Fruit fly (Drosophila melanogaster) whole organism, embryonic: ENCODE data around the gene vnd.

Experiments used
- Adf1 ChIP-seq: fragments of 200-800 bp; sonication (Bioruptor generic); IDR thresholded peaks from 2 replicates; pipeline ENCODE4 v1.3.6; 2022; ENCODE audit warnings: missing biosample characterization, missing genetic modification characterization
- Atf6 ChIP-seq: fragments of 200-800 bp; sonication (Bioruptor generic); IDR thresholded peaks from 2 replicates; pipeline ENCODE4 v1.3.6; 2022; ENCODE audit warnings: missing biosample characterization, missing genetic modification characterization
- Bteb2 ChIP-seq: fragments of 200-800 bp; sonication (Bioruptor generic); optimal IDR thresholded peaks from 2 replicates; lab custom pipeline; 2016; ENCODE audit warnings: missing biosample characterization, missing genetic modification characterization
- CG10267 ChIP-seq: fragments of 200-800 bp; sonication (Bioruptor generic); optimal IDR thresholded peaks from 2 replicates; lab custom pipeline; 2018; ENCODE audit warnings: missing biosample characterization, mild to moderate bottlenecking, missing genetic modification characterization, moderate library complexity
- CG10565 ChIP-seq: fragments of 200-800 bp; sonication (Bioruptor generic); optimal IDR thresholded peaks from 3 replicates; lab custom pipeline; 2016; ENCODE audit warnings: missing biosample characterization, mild to moderate bottlenecking, missing genetic modification characterization
- CG11504 ChIP-seq: fragments of 200-800 bp; sonication (Bioruptor generic); optimal IDR thresholded peaks from 3 replicates; lab custom pipeline; 2019; ENCODE audit warnings: missing biosample characterization, mild to moderate bottlenecking, missing genetic modification characterization, moderate library complexity
- CG11560 ChIP-seq: fragments of 200-800 bp; sonication (Bioruptor generic); IDR thresholded peaks from 3 replicates; pipeline ENCODE4 v1.3.6; 2022; ENCODE audit warnings: missing biosample characterization, missing genetic modification characterization
- CG12071 ChIP-seq: fragments of 200-800 bp; sonication (Bioruptor generic); optimal IDR thresholded peaks from 3 replicates; lab custom pipeline; 2018; ENCODE audit warnings: missing biosample characterization, mild to moderate bottlenecking, missing genetic modification characterization
- CG12155 ChIP-seq: fragments of 200-800 bp; sonication (Bioruptor generic); optimal IDR thresholded peaks from 3 replicates; lab custom pipeline; 2016; ENCODE audit warnings: missing biosample characterization, missing genetic modification characterization
- CG13894 ChIP-seq: fragments of 200-800 bp; sonication (Bioruptor generic); optimal IDR thresholded peaks from 3 replicates; lab custom pipeline; 2018; ENCODE audit warnings: missing biosample characterization, mild to moderate bottlenecking, missing genetic modification characterization, moderate library complexity
- CG15696 ChIP-seq: fragments of 200-800 bp; sonication (Bioruptor generic); optimal IDR thresholded peaks from 2 replicates; lab custom pipeline; 2019; ENCODE audit warnings: missing biosample characterization, mild to moderate bottlenecking, missing genetic modification characterization, moderate library complexity
- CG16815 ChIP-seq: fragments of 200-800 bp; sonication (Bioruptor generic); optimal IDR thresholded peaks from 3 replicates; lab custom pipeline; 2017; ENCODE audit warnings: missing biosample characterization, mild to moderate bottlenecking, missing genetic modification characterization
- CG17361 ChIP-seq: fragments of 200-800 bp; sonication (Bioruptor generic); IDR thresholded peaks from 3 replicates; pipeline ENCODE4 v1.3.6; 2022; ENCODE audit warnings: missing biosample characterization, missing genetic modification characterization
- CG30020 ChIP-seq: fragments of 200-800 bp; optimal IDR thresholded peaks from 2 replicates; lab custom pipeline; 2019; ENCODE audit warnings: missing biosample characterization, mild to moderate bottlenecking, missing genetic modification characterization, moderate library complexity
- CG30431 ChIP-seq: fragments of 200-800 bp; sonication (Bioruptor generic); optimal IDR thresholded peaks from 2 replicates; lab custom pipeline; 2017; ENCODE audit warnings: missing biosample characterization, missing genetic modification characterization
- CG3281 ChIP-seq: fragments of 200-800 bp; sonication (Bioruptor generic); optimal IDR thresholded peaks from 3 replicates; lab custom pipeline; 2017; ENCODE audit warnings: missing biosample characterization, mild to moderate bottlenecking, missing genetic modification characterization
- CG33213 ChIP-seq: fragments of 200-800 bp; sonication (Bioruptor generic); optimal IDR thresholded peaks from 3 replicates; lab custom pipeline; 2016; ENCODE audit warnings: missing biosample characterization, missing genetic modification characterization
- CG34376 ChIP-seq: fragments of 200-800 bp; sonication (Bioruptor generic); optimal IDR thresholded peaks from 2 replicates; lab custom pipeline; 2018; ENCODE audit warnings: missing biosample characterization, mild to moderate bottlenecking, missing genetic modification characterization
- CG4360 ChIP-seq: fragments of 200-800 bp; sonication (Bioruptor generic); IDR thresholded peaks from 2 replicates; pipeline ENCODE4 v1.3.6; 2022; ENCODE audit warnings: missing biosample characterization, missing genetic modification characterization
- CG7556 ChIP-seq: fragments of 200-800 bp; sonication (Bioruptor generic); optimal IDR thresholded peaks from 2 replicates; lab custom pipeline; 2017; ENCODE audit warnings: missing biosample characterization, mild to moderate bottlenecking, missing genetic modification characterization
- CG7928 ChIP-seq: fragments of 200-800 bp; sonication (Bioruptor generic); optimal IDR thresholded peaks from 2 replicates; lab custom pipeline; 2017; ENCODE audit warnings: missing biosample characterization, mild to moderate bottlenecking, missing genetic modification characterization
- CG8089 ChIP-seq: fragments of 200-800 bp; sonication (Bioruptor generic); optimal IDR thresholded peaks from 3 replicates; lab custom pipeline; 2016; ENCODE audit warnings: missing biosample characterization, missing genetic modification characterization
- CG8478 ChIP-seq: fragments of >200 bp; optimal IDR thresholded peaks from 2 replicates; lab custom pipeline; 2018
- CG8944 ChIP-seq: fragments of 200-800 bp; sonication (Bioruptor generic); optimal IDR thresholded peaks from 3 replicates; lab custom pipeline; 2016; ENCODE audit warnings: missing biosample characterization, missing genetic modification characterization
- CoRest ChIP-seq: fragments of 200-800 bp; sonication (Bioruptor generic); optimal IDR thresholded peaks from 3 replicates; lab custom pipeline; 2018; ENCODE audit warnings: missing biosample characterization, mild to moderate bottlenecking, missing genetic modification characterization, moderate library complexity
- Dip2 ChIP-seq: fragments of 200-800 bp; sonication (Bioruptor generic); IDR thresholded peaks from 2 replicates; pipeline ENCODE4 v1.3.6; 2022; ENCODE audit warnings: missing biosample characterization, missing genetic modification characterization
- Eip74EF ChIP-seq, 2 experiments: fragments of 200-800 bp in 1 of 2; fragments of >200 bp in 1 of 2; sonication (Bioruptor generic) in 1 of 2; optimal IDR thresholded peaks; 2 replicates each; lab custom pipeline; 2017 to 2019; ENCODE audit warnings: missing biosample characterization in 2 of 2, missing genetic modification characterization in 2 of 2, mild to moderate bottlenecking in 1 of 2, moderate library complexity in 1 of 2
- H15 ChIP-seq: fragments of 200-800 bp; sonication (Bioruptor generic); IDR thresholded peaks from 3 replicates; pipeline ENCODE4 v1.3.6; 2022; ENCODE audit warnings: missing biosample characterization, missing genetic modification characterization
- H2.0 ChIP-seq: fragments of 200-800 bp; sonication (Bioruptor generic); IDR thresholded peaks from 2 replicates; pipeline ENCODE4 v1.3.6; 2022; ENCODE audit warnings: missing biosample characterization, missing genetic modification characterization
- HLH3B ChIP-seq: fragments of 200-800 bp; sonication (Bioruptor generic); IDR thresholded peaks from 2 replicates; pipeline ENCODE4 v1.3.6; 2022; ENCODE audit warnings: missing biosample characterization, missing genetic modification characterization
- HmgD ChIP-seq: fragments of 200-800 bp; sonication (Bioruptor generic); optimal IDR thresholded peaks from 3 replicates; lab custom pipeline; 2016; ENCODE audit warnings: missing biosample characterization, missing genetic modification characterization
- Lhr ChIP-seq: fragments of 200-800 bp; sonication (Bioruptor generic); optimal IDR thresholded peaks from 3 replicates; lab custom pipeline; 2017; ENCODE audit warnings: mild to moderate bottlenecking, missing biosample characterization, missing genetic modification reagents, missing genetic modification characterization
- MBD-R2 ChIP-seq: fragments of 200-800 bp; sonication (Bioruptor generic); IDR thresholded peaks from 2 replicates; pipeline ENCODE4 v1.3.6; 2022; ENCODE audit warnings: missing biosample characterization, missing genetic modification characterization
- Mrtf ChIP-seq: fragments of 200-800 bp; sonication (Bioruptor generic); IDR thresholded peaks from 3 replicates; pipeline ENCODE4 v1.3.6; 2022; ENCODE audit warnings: missing biosample characterization, missing genetic modification characterization
- Sox100B ChIP-seq: fragments of 200-800 bp; sonication (Bioruptor generic); optimal IDR thresholded peaks from 3 replicates; lab custom pipeline; 2018; ENCODE audit warnings: missing biosample characterization, mild to moderate bottlenecking, missing genetic modification characterization
- YL-1 ChIP-seq: fragments of 200-800 bp; sonication (Bioruptor generic); optimal IDR thresholded peaks from 3 replicates; lab custom pipeline; 2017; ENCODE audit warnings: missing biosample characterization, mild to moderate bottlenecking, missing genetic modification characterization
- ab ChIP-seq: fragments of 200-800 bp; sonication (Bioruptor generic); optimal IDR thresholded peaks from 2 replicates; lab custom pipeline; 2016; ENCODE audit warnings: missing biosample characterization, missing genetic modification characterization
- abd-A ChIP-seq: fragments of 200-800 bp; sonication (Bioruptor generic); optimal IDR thresholded peaks from 3 replicates; lab custom pipeline; 2019; ENCODE audit warnings: missing biosample characterization, mild to moderate bottlenecking, missing genetic modification characterization, moderate library complexity
- al ChIP-seq: fragments of 200-800 bp; sonication (Bioruptor generic); IDR thresholded peaks from 2 replicates; pipeline ENCODE4 v1.3.6; 2022; ENCODE audit warnings: missing biosample characterization, missing genetic modification characterization
- chinmo ChIP-seq: fragments of 200-800 bp; sonication (Bioruptor generic); IDR thresholded peaks from 4 replicates; pipeline ENCODE4 v1.3.6; 2022; ENCODE audit warnings: missing biosample characterization, missing genetic modification characterization; ENCODE audit not compliant: partially characterized antibody
- crol ChIP-seq: fragments of 200-800 bp; sonication (Bioruptor generic); IDR thresholded peaks from 2 replicates; pipeline ENCODE4 v1.3.6; 2022; ENCODE audit warnings: missing biosample characterization, missing genetic modification characterization
- cwo ChIP-seq: fragments of 200-800 bp; sonication (Bioruptor generic); optimal IDR thresholded peaks from 3 replicates; lab custom pipeline; 2017; ENCODE audit warnings: missing biosample characterization, missing genetic modification characterization, mild to moderate bottlenecking, moderate library complexity, missing genetic modification reagents
- gem ChIP-seq: fragments of 200-800 bp; sonication (Bioruptor generic); optimal IDR thresholded peaks from 2 replicates; lab custom pipeline; 2019; ENCODE audit warnings: missing biosample characterization, mild to moderate bottlenecking, missing genetic modification characterization, moderate library complexity
- hbn ChIP-seq: fragments of 200-800 bp; sonication (Bioruptor generic); IDR thresholded peaks from 2 replicates; pipeline ENCODE4 v1.3.6; 2022; ENCODE audit warnings: missing biosample characterization, missing genetic modification characterization; ENCODE audit not compliant: partially characterized antibody
- kni ChIP-seq: fragments of 200-800 bp; sonication (Bioruptor generic); optimal IDR thresholded peaks from 3 replicates; lab custom pipeline; 2017; ENCODE audit warnings: mild to moderate bottlenecking, missing biosample characterization, missing genetic modification reagents, missing genetic modification characterization
- pan ChIP-seq, 4 experiments: fragments of >200 bp in 3 of 4; fragments of 200-800 bp in 1 of 4; sonication (Bioruptor generic) in 1 of 4; optimal IDR thresholded peaks in 3 of 4; IDR thresholded peaks in 1 of 4; 2 replicates each; pipeline versions ENCODE4 v1.3.6 to Lab custom; 2017 to 2022; ENCODE audit warnings: missing biosample characterization in 2 of 4, missing genetic modification characterization in 2 of 4, mixed read lengths in 1 of 4
- pros ChIP-seq: fragments of 200-800 bp; sonication (Bioruptor generic); optimal IDR thresholded peaks from 3 replicates; lab custom pipeline; 2019; ENCODE audit warnings: missing biosample characterization, mild to moderate bottlenecking, missing genetic modification characterization, moderate library complexity
- rib ChIP-seq: fragments of 200-800 bp; sonication (Bioruptor generic); IDR thresholded peaks from 2 replicates; pipeline ENCODE4 v1.3.6; 2022; ENCODE audit warnings: missing biosample characterization, missing genetic modification characterization
- seq ChIP-seq: fragments of 200-800 bp; sonication (Bioruptor generic); IDR thresholded peaks from 2 replicates; pipeline ENCODE4 v1.3.6; 2022; ENCODE audit warnings: missing biosample characterization, missing genetic modification characterization
- shn ChIP-seq: fragments of 200-800 bp; sonication (Bioruptor generic); optimal IDR thresholded peaks from 3 replicates; lab custom pipeline; 2016; ENCODE audit warnings: missing biosample characterization, missing genetic modification characterization
- so ChIP-seq: fragments of 200-800 bp; sonication (Bioruptor generic); IDR thresholded peaks from 3 replicates; pipeline ENCODE4 v1.3.6; 2022; ENCODE audit warnings: missing biosample characterization, missing genetic modification characterization

Gene vnd

dm6 chrX:617477-617795 lies 35.5 kb downstream of the vnd start (continued):
- TF ChIP-seq CG16815, result no peak
- peak; percentile 41; the same call in 1 of the 3 replicates for TF ChIP-seq CG11560 (tag; lab: Robert Waterston, UW)
- TF ChIP-seq CG30020 (tag; lab: Kevin White, UChicago), result no peak
- TF ChIP-seq CG12155, result no peak
- peak; percentile 95 for TF ChIP-seq CG10267 (tag; lab: Kevin White, UChicago)
- TF ChIP-seq crol, result no peak
- TF ChIP-seq hbn (GFP tag; lab: Robert Waterston, UW), result peak; percentile 76
- no peak for TF ChIP-seq kni (GFP tag; lab: Kevin White, UChicago)
- TF ChIP-seq rib, result no peak
- TF ChIP-seq CG17361 (GFP tag; lab: Robert Waterston, UW), result no peak
- no peak for TF ChIP-seq abd-A
- no peak for TF ChIP-seq CG8944 (GFP tag; lab: Kevin White, UChicago)
- TF ChIP-seq pan (optimal IDR thresholded peaks at IDR 0.05; lab: Kevin White, UChicago), result no peak
- no peak for TF ChIP-seq pan (GFP tag; optimal IDR thresholded peaks at IDR 0.05 in 1 of 2, IDR thresholded peaks at IDR 0.05 in 1 of 2)
- TF ChIP-seq CG15696 (tag; lab: Kevin White, UChicago), result no peak
- no peak for TF ChIP-seq CoRest (tag; lab: Kevin White, UChicago)
- no peak for TF ChIP-seq Dip2 (GFP tag; lab: Robert Waterston, UW)
- TF ChIP-seq so (GFP tag; lab: Robert Waterston, UW), result no peak
- TF ChIP-seq YL-1, result no peak
- TF ChIP-seq CG3281, result no peak
- TF ChIP-seq CG11504, result no peak
- TF ChIP-seq H2.0 (GFP tag; lab: Robert Waterston, UW), result no peak
- no peak for TF ChIP-seq Eip74EF (GFP tag; optimal IDR thresholded peaks at IDR 0.05; lab: Kevin White, UChicago)
- TF ChIP-seq MBD-R2 (GFP tag; lab: Robert Waterston, UW), result no peak; the same call in 1 of the 2 replicates
- no peak for TF ChIP-seq cwo (GFP tag; lab: Kevin White, UChicago)
- no peak for TF ChIP-seq CG34376 (GFP tag; lab: Kevin White, UChicago)
- TF ChIP-seq Mrtf (GFP tag; lab: Robert Waterston, UW), result no peak
- peak; percentile 91 for TF ChIP-seq CG4360
- TF ChIP-seq Sox100B, result no peak
- no peak for TF ChIP-seq CG7556
- TF ChIP-seq chinmo, result peak; percentile 64; the same call in 1 of the 4 replicates
- no peak for TF ChIP-seq Lhr (GFP tag; lab: Kevin White, UChicago)
- TF ChIP-seq CG13894 (tag; lab: Kevin White, UChicago), result peak; percentile 29
- TF ChIP-seq Adf1, result no peak; the same call in 1 of the 2 replicates
- peak; percentile 19 for TF ChIP-seq HmgD (GFP tag; lab: Kevin White, UChicago)
- no peak for TF ChIP-seq gem (tag; lab: Kevin White, UChicago)
- TF ChIP-seq seq (GFP tag; lab: Robert Waterston, UW), result no peak
- no peak for TF ChIP-seq CG33213
- TF ChIP-seq H15 (GFP tag; lab: Robert Waterston, UW), result no peak
- no peak for TF ChIP-seq HLH3B (GFP tag; lab: Robert Waterston, UW)
- TF ChIP-seq CG12071 (GFP tag; lab: Kevin White, UChicago), result no peak
- no peak for TF ChIP-seq Atf6 (GFP tag; lab: Robert Waterston, UW)
- TF ChIP-seq Bteb2 (GFP tag; lab: Kevin White, UChicago), result no peak
- no peak for TF ChIP-seq al
- no peak for TF ChIP-seq CG7928 (GFP tag; lab: Kevin White, UChicago)
- no peak for TF ChIP-seq CG10565 (GFP tag; lab: Kevin White, UChicago)
- peak; percentile 24 for TF ChIP-seq shn
- no peak for TF ChIP-seq CG8478 (lab: Kevin White, UChicago)
- TF ChIP-seq CG8089, result no peak
- no peak for TF ChIP-seq CG30431 (GFP tag; lab: Kevin White, UChicago)
- TF ChIP-seq ab (GFP tag; lab: Kevin White, UChicago), result no peak
- no peak for TF ChIP-seq pros (GFP tag; lab: Kevin White, UChicago)
